Worm (Caenorhabditis elegans) whole organism, late embryonic: Measurements from ENCODE around the gene srxa-14.

Source experiments
- C08G9.2 ChIP-seq: sonication (generic microtip); optimal IDR thresholded peaks from 2 replicates; lab custom pipeline; 2016; ENCODE audit warnings: mild to moderate bottlenecking, missing genetic modification characterization, moderate library complexity, missing compliant biosample characterization
- C38D4.7 ChIP-seq: fragments of 200-800 bp; sonication (Bioruptor generic); optimal IDR thresholded peaks from 2 replicates; lab custom pipeline; 2018; ENCODE audit warnings: mild to moderate bottlenecking, missing genetic modification characterization, moderate library complexity, missing compliant biosample characterization
- F13H6.1 ChIP-seq: sonication (generic microtip); optimal IDR thresholded peaks from 2 replicates; lab custom pipeline; 2016; ENCODE audit warnings: missing genetic modification characterization, missing compliant biosample characterization
- K09A11.1 ChIP-seq: sonication (generic microtip); optimal IDR thresholded peaks from 2 replicates; lab custom pipeline; 2017; ENCODE audit warnings: antibody characterized with exemption, mild to moderate bottlenecking, missing genetic modification characterization, missing compliant biosample characterization; ENCODE audit not compliant: insufficient read depth
- T23F11.4 ChIP-seq: fragments of 200-800 bp; sonication (Bioruptor generic); optimal IDR thresholded peaks from 2 replicates; lab custom pipeline; 2018; ENCODE audit warnings: mild to moderate bottlenecking, missing genetic modification characterization, missing compliant biosample characterization
- Y22D7AL.16 ChIP-seq: sonication (generic microtip); optimal IDR thresholded peaks from 2 replicates; lab custom pipeline; 2016; ENCODE audit warnings: missing genetic modification characterization, missing compliant biosample characterization
- ahr-1 ChIP-seq: sonication (generic microtip); optimal IDR thresholded peaks from 2 replicates; lab custom pipeline; 2016; ENCODE audit warnings: missing genetic modification characterization, missing compliant biosample characterization
- ama-1 ChIP-seq: fragments of 150-350 bp; optimal IDR thresholded peaks from 2 replicates; lab custom pipeline; 2014
- ceh-19 ChIP-seq: fragments of 200-800 bp; sonication (Bioruptor generic); optimal IDR thresholded peaks from 2 replicates; lab custom pipeline; 2018; ENCODE audit warnings: mild to moderate bottlenecking, missing genetic modification characterization, missing compliant biosample characterization
- ceh-2 ChIP-seq: sonication (generic microtip); optimal IDR thresholded peaks from 2 replicates; lab custom pipeline; 2016; ENCODE audit warnings: missing genotype, missing genetic modification characterization, missing compliant biosample characterization
- ceh-22 ChIP-seq: sonication (generic microtip); optimal IDR thresholded peaks from 2 replicates; lab custom pipeline; 2017; ENCODE audit warnings: missing biosample characterization, missing genetic modification characterization
- ceh-30 ChIP-seq: fragments of 150-350 bp; optimal IDR thresholded peaks from 2 replicates; lab custom pipeline; 2014; ENCODE audit warnings: missing biosample characterization, missing genetic modification characterization
- ceh-34 ChIP-seq: sonication (generic microtip); optimal IDR thresholded peaks from 2 replicates; lab custom pipeline; 2016; ENCODE audit warnings: mild to moderate bottlenecking, missing genetic modification characterization, missing compliant biosample characterization
- ceh-45 ChIP-seq: fragments of 200-800 bp; sonication (Bioruptor generic); IDR thresholded peaks from 2 replicates; pipeline ENCODE4 v1.3.6; 2022; ENCODE audit warnings: missing genetic modification reagents, missing genetic modification characterization, missing compliant biosample characterization
- ceh-48 ChIP-seq: sonication (generic microtip); optimal IDR thresholded peaks from 2 replicates; lab custom pipeline; 2016; ENCODE audit warnings: missing genetic modification characterization, inconsistent platforms, missing compliant biosample characterization
- ceh-6 ChIP-seq: fragments of 200-800 bp; sonication (Bioruptor generic); optimal IDR thresholded peaks from 2 replicates; lab custom pipeline; 2018; ENCODE audit warnings: mild to moderate bottlenecking, missing genetic modification characterization, missing compliant biosample characterization
- ceh-9 ChIP-seq: sonication (generic microtip); optimal IDR thresholded peaks from 2 replicates; lab custom pipeline; 2016; ENCODE audit warnings: mild to moderate bottlenecking, missing genetic modification characterization, inconsistent platforms, missing compliant biosample characterization
- dve-1 ChIP-seq: sonication (generic microtip); optimal IDR thresholded peaks from 2 replicates; lab custom pipeline; 2017; ENCODE audit warnings: antibody characterized with exemption, mild to moderate bottlenecking, missing genetic modification characterization, missing compliant biosample characterization
- elt-4 ChIP-seq: sonication (generic microtip); optimal IDR thresholded peaks from 2 replicates; lab custom pipeline; 2016; ENCODE audit warnings: missing genetic modification characterization, missing compliant biosample characterization
- ets-4 ChIP-seq: sonication (generic microtip); optimal IDR thresholded peaks from 2 replicates; lab custom pipeline; 2016; ENCODE audit warnings: missing genetic modification characterization, missing compliant biosample characterization
- eyg-1 ChIP-seq: sonication (generic microtip); optimal IDR thresholded peaks from 2 replicates; lab custom pipeline; 2016; ENCODE audit warnings: missing genotype, missing genetic modification characterization, missing compliant biosample characterization
- fax-1 ChIP-seq: sonication (generic microtip); optimal IDR thresholded peaks from 2 replicates; lab custom pipeline; 2016; ENCODE audit warnings: missing genotype, missing genetic modification characterization, missing compliant biosample characterization
- fkh-10 ChIP-seq: fragments of 150-350 bp; optimal IDR thresholded peaks from 2 replicates; lab custom pipeline; 2014; ENCODE audit warnings: missing biosample characterization, missing genetic modification reagents, missing genetic modification characterization
- fkh-6 ChIP-seq: sonication (generic microtip); optimal IDR thresholded peaks from 2 replicates; lab custom pipeline; 2016; ENCODE audit warnings: missing genetic modification characterization, missing compliant biosample characterization
- hlh-13 ChIP-seq: fragments of 200-800 bp; sonication (Bioruptor generic); optimal IDR thresholded peaks from 2 replicates; lab custom pipeline; 2018; ENCODE audit warnings: mild to moderate bottlenecking, missing genetic modification characterization, missing compliant biosample characterization
- lin-11 ChIP-seq: fragments of 200-800 bp; sonication (Bioruptor generic); optimal IDR thresholded peaks from 2 replicates; lab custom pipeline; 2018; ENCODE audit warnings: mild to moderate bottlenecking, missing genetic modification characterization, missing compliant biosample characterization
- nfya-1 ChIP-seq: sonication (generic microtip); optimal IDR thresholded peaks from 2 replicates; lab custom pipeline; 2017; ENCODE audit warnings: missing genetic modification characterization, mild to moderate bottlenecking, missing compliant biosample characterization, antibody characterized with exemption, moderate library complexity
- odd-2 ChIP-seq: sonication (generic microtip); optimal IDR thresholded peaks from 2 replicates; lab custom pipeline; 2017; ENCODE audit warnings: antibody characterized with exemption, mild to moderate bottlenecking, missing genetic modification characterization, missing compliant biosample characterization
- pat-9 ChIP-seq: fragments of 200-800 bp; sonication (Bioruptor generic); optimal IDR thresholded peaks from 2 replicates; lab custom pipeline; 2018; ENCODE audit warnings: mild to moderate bottlenecking, missing genetic modification characterization, moderate library complexity, missing compliant biosample characterization
- pax-1 ChIP-seq: fragments of 150-350 bp; optimal IDR thresholded peaks from 2 replicates; lab custom pipeline; 2014; ENCODE audit warnings: missing biosample characterization, missing genetic modification characterization
- pha-4 ChIP-seq: fragments of 150-350 bp; optimal IDR thresholded peaks from 2 replicates; lab custom pipeline; 2018; ENCODE audit warnings: missing biosample characterization, missing genetic modification reagents, missing genetic modification characterization
- pros-1 ChIP-seq: fragments of 150-350 bp; optimal IDR thresholded peaks from 2 replicates; lab custom pipeline; 2014; ENCODE audit warnings: missing biosample characterization, missing genetic modification reagents, missing genetic modification characterization
- ref-2 ChIP-seq: sonication (generic microtip); optimal IDR thresholded peaks from 2 replicates; lab custom pipeline; 2016; ENCODE audit warnings: missing genetic modification characterization, missing compliant biosample characterization
- rnt-1 ChIP-seq: sonication (generic microtip); optimal IDR thresholded peaks from 2 replicates; lab custom pipeline; 2016; ENCODE audit warnings: missing genetic modification characterization, missing compliant biosample characterization
- tbx-2 ChIP-seq: sonication (generic microtip); optimal IDR thresholded peaks from 2 replicates; lab custom pipeline; 2016; ENCODE audit warnings: missing genetic modification characterization, missing compliant biosample characterization
- tbx-7 ChIP-seq: sonication (generic microtip); optimal IDR thresholded peaks from 2 replicates; lab custom pipeline; 2016; ENCODE audit warnings: missing genotype, missing genetic modification characterization, missing compliant biosample characterization
- zip-5 ChIP-seq: sonication (generic microtip); optimal IDR thresholded peaks from 2 replicates; lab custom pipeline; 2016; ENCODE audit warnings: missing genetic modification characterization, missing compliant biosample characterization
- ztf-16 ChIP-seq: sonication (generic microtip); optimal IDR thresholded peaks from 2 replicates; lab custom pipeline; 2017; ENCODE audit warnings: missing genetic modification characterization, missing compliant biosample characterization

Gene srxa-14

DNA sequence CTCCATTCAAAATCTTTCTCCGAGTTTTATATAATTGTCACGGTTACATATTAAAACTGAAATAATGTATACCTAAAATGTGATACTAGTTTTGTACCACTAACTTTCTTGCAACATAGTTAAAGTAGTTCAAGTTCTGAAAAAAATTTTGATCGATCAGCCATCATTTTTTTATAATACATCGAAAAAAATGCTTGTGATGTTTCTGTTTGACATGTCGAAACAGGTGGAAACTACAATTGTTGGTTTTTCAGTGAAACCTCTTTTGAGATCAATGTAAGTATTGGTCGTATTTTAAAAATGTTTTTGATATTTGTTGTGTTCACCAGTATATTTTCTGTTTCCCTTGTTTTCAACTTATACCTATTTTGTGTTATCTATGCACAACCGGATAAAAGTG is at the start of gene srxa-14:
Gene srxa-14 (plus strand): TSS at position 301 of the 400 bp plus-strand sequence.
- no peak for TF ChIP-seq lin-11
- no peak for TF ChIP-seq ceh-2 (tag; lab: Kevin White, UChicago)
- TF ChIP-seq elt-4 (tag; lab: Kevin White, UChicago): no peak
- no peak for TF ChIP-seq tbx-2 (tag; lab: Kevin White, UChicago)
- TF ChIP-seq tbx-7 (tag; lab: Kevin White, UChicago): no peak
- TF ChIP-seq ref-2 (tag; lab: Kevin White, UChicago): no peak
- no peak for TF ChIP-seq ahr-1 (tag; lab: Kevin White, UChicago)
- no peak for TF ChIP-seq pat-9

DNA sequence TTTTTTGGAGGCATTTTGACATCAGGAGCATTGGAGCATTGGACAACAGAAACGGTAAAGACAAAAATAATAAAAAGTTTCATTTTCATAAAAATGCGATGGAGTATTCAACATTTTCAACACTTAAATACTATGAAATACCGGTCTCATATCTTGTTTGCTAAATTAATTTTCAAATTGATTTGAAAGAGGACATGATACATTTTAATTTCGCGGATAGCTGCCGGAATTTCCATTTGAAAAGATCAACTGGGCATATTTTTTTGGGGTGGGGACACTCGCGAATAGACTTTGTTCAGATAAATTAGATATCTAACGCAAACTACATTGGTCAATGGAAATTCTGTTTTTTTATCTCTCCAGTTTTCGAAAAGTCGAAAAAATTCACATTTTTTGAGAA is 44.6 kb upstream of the srxa-14 start, which contains the start of gene F26F2.10:
Gene F26F2.10 (minus strand): TSS at position 101 of the 400 bp plus-strand sequence.
- no peak for TF ChIP-seq nfya-1 (tag; lab: Kevin White, UChicago)
- no peak for TF ChIP-seq odd-2 (tag; lab: Kevin White, UChicago)
- TF ChIP-seq C08G9.2 (tag; lab: Kevin White, UChicago): no peak
- TF ChIP-seq ceh-6: no peak
- no peak for TF ChIP-seq ceh-19 (GFP tag; lab: Kevin White, UChicago)
- TF ChIP-seq pha-4: no peak
- TF ChIP-seq pax-1 (tag; lab: Kevin White, UChicago): no peak
- TF ChIP-seq T23F11.4 (GFP tag; lab: Kevin White, UChicago): no peak
- no peak for TF ChIP-seq C38D4.7 (GFP tag; lab: Kevin White, UChicago)
- no peak for TF ChIP-seq ceh-30 (tag; lab: Kevin White, UChicago)
- no peak for TF ChIP-seq rnt-1 (tag; lab: Kevin White, UChicago)
- no peak for TF ChIP-seq eyg-1
- TF ChIP-seq ceh-48 (tag; lab: Kevin White, UChicago): no peak
- TF ChIP-seq ama-1 (lab: Kevin White, UChicago): no peak
- TF ChIP-seq F13H6.1: no peak
- no peak for TF ChIP-seq hlh-13 (GFP tag; lab: Kevin White, UChicago)
- no peak for TF ChIP-seq ceh-9 (tag; lab: Kevin White, UChicago)
- no peak for TF ChIP-seq ceh-34 (tag; lab: Kevin White, UChicago)

- TF ChIP-seq ama-1 (lab: Kevin White, UChicago) (no peak), ets-4 (tag; lab: Kevin White, UChicago) (no peak), rnt-1 (tag; lab: Kevin White, UChicago) (no peak), K09A11.1 (tag; lab: Kevin White, UChicago) (no peak), ztf-16 (tag; lab: Kevin White, UChicago) (no peak), dve-1 (tag; lab: Kevin White, UChicago) (no peak), odd-2 (tag; lab: Kevin White, UChicago) (no peak), ceh-48 (tag; lab: Kevin White, UChicago) (no peak), fax-1 (tag; lab: Kevin White, UChicago) (no peak), Y22D7AL.16 (tag; lab: Kevin White, UChicago) (no peak)
Observed at ce11 chrV:20595653-20596052, 43.7 kb upstream of the srxa-14 start, which contains the start of gene F26F2.11. F26F2.11 (minus strand) TSS chrV:20595753.

DNA sequence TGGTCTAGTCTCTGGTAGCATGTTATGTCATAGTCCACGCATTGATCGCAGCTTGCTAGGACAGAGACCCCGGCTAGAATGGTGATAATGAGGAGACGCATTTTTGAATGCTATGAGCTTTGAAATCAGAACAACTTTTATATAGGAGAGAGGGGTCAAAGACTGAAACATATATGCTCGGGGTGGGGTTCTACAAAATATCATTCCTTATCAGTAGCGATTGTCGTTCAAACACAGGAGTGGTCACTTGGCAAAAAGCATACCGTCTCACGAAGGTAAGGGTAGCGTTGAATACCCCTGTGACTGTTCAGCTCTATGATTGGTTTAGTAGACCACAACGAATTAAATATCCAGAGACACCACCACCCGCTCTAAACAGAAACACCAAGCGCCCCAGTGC is 42.3 kb upstream of the srxa-14 start, which contains the start of gene F46B3.1:
Gene F46B3.1 (minus strand): TSS at position 101 of the 400 bp plus-strand sequence.
- TF ChIP-seq tbx-7 (tag; lab: Kevin White, UChicago) (no peak), zip-5 (tag; lab: Kevin White, UChicago) (no peak), C08G9.2 (tag; lab: Kevin White, UChicago) (no peak), pat-9 (no peak), ceh-22 (tag; lab: Kevin White, UChicago) (no peak), fkh-6 (tag; lab: Kevin White, UChicago) (no peak), ceh-2 (tag; lab: Kevin White, UChicago) (no peak), fkh-10 (no peak), pros-1 (no peak), ceh-45 (GFP tag; lab: Robert Waterston, UW) (no peak), dve-1 (tag; lab: Kevin White, UChicago) (no peak), ceh-48 (tag; lab: Kevin White, UChicago) (no peak), ets-4 (tag; lab: Kevin White, UChicago) (no peak), ref-2 (tag; lab: Kevin White, UChicago) (no peak)
- TF ChIP-seq, all 69 proteins: peak for 0
